Fruit fly (Drosophila melanogaster): ENCODE results near the gene CG3526.

CG3526 gene

DNA sequence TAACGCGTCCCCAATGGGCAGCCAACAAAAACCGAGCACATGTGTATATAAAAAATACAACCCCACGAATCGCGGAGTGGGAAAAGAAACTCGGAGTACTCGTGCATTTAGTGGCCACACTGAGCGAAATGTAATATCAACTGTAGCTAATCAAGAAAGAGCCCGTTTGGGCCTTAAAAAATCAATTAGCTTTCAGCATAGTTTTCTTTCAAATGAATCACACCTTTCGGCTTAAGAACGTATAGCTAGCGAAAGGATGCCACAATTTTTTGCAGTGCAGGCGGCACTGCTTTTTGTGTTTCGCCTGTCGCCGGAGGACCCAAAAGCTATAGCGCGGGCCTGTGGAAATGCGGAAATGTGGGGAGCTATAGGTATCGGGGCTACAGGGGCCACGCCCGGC, 29.6 kb upstream of the CG3526 start (continued):
- no peak for TF ChIP-seq bigmax (GFP tag; optimal IDR thresholded peaks at IDR 0.05)
- TF ChIP-seq CG7556 (GFP tag; optimal IDR thresholded peaks at IDR 0.05) = peak; percentile 37
- TF ChIP-seq CG18599 (GFP tag; optimal IDR thresholded peaks at IDR 0.05) = peak; percentile 74
- TF ChIP-seq ATbp (GFP tag; optimal IDR thresholded peaks at IDR 0.05) = peak; percentile 28
- TF ChIP-seq CG1024 (GFP tag; IDR thresholded peaks at IDR 0.05) = no peak; the same call in 1 of the 2 replicates
- TF ChIP-seq ftz-f1 (GFP tag; optimal IDR thresholded peaks at IDR 0.05) = no peak
- TF ChIP-seq MESR4 (GFP tag; optimal IDR thresholded peaks at IDR 0.05) = no peak
- no peak for TF ChIP-seq Myb (GFP tag; optimal IDR thresholded peaks at IDR 0.05)
- TF ChIP-seq ci (GFP tag; IDR thresholded peaks at IDR 0.05) = peak; percentile 56; the same call in 1 of the 3 replicates
- TF ChIP-seq phol (tag; optimal IDR thresholded peaks at IDR 0.05) = peak; percentile 43
- no peak for TF ChIP-seq CG3726 (GFP tag; IDR thresholded peaks at IDR 0.05)
- peak; percentile 31 for TF ChIP-seq CG8944 (GFP tag; optimal IDR thresholded peaks at IDR 0.05)
- no peak for TF ChIP-seq CG15601 (tag; optimal IDR thresholded peaks at IDR 0.05)
- TF ChIP-seq Opbp (GFP tag; IDR thresholded peaks at IDR 0.05; ENCODE audit: partially characterized antibody) = no peak
- no peak for TF ChIP-seq cg (GFP tag; optimal IDR thresholded peaks at IDR 0.05)
- no peak for TF ChIP-seq CG43689 (GFP tag; IDR thresholded peaks at IDR 0.05)
- TF ChIP-seq zen2 (GFP tag; IDR thresholded peaks at IDR 0.05; ENCODE audit: partially characterized antibody) = no peak
- no peak for TF ChIP-seq da (GFP tag; optimal IDR thresholded peaks at IDR 0.05)
- TF ChIP-seq CG18764 (GFP tag; optimal IDR thresholded peaks at IDR 0.05) = no peak
- TF ChIP-seq dan (GFP tag; IDR thresholded peaks at IDR 0.05) = no peak
- no peak; the same call in 1 of the 2 replicates for TF ChIP-seq Ravus (GFP tag; IDR thresholded peaks at IDR 0.05)
- TF ChIP-seq peb (GFP tag; IDR thresholded peaks at IDR 0.05) = no peak
- no peak for TF ChIP-seq z (GFP tag; IDR thresholded peaks at IDR 0.05)
- TF ChIP-seq Hmr (GFP tag; optimal IDR thresholded peaks at IDR 0.05) = peak; percentile 48
- TF ChIP-seq ro (GFP tag; IDR thresholded peaks at IDR 0.05) = no peak
- TF ChIP-seq toy (GFP tag; IDR thresholded peaks at IDR 0.05) = no peak
- peak; percentile 24 for TF ChIP-seq CG16863 (GFP tag; optimal IDR thresholded peaks at IDR 0.05)
- TF ChIP-seq gce (GFP tag; IDR thresholded peaks at IDR 0.05) = no peak
- no peak for TF ChIP-seq CG15011 (GFP tag; optimal IDR thresholded peaks at IDR 0.05)
- TF ChIP-seq CG8765 (GFP tag; IDR thresholded peaks at IDR 0.05) = no peak
- no peak for TF ChIP-seq Pdp1 (GFP tag; optimal IDR thresholded peaks at IDR 0.05)
- TF ChIP-seq Lim3 (GFP tag; IDR thresholded peaks at IDR 0.05) = no peak
- TF ChIP-seq run (tag; optimal IDR thresholded peaks at IDR 0.05) = no peak
- no peak for TF ChIP-seq CG13894 (tag; optimal IDR thresholded peaks at IDR 0.05)
- TF ChIP-seq CG6654 (GFP tag; optimal IDR thresholded peaks at IDR 0.05) = no peak
- peak; percentile 25 for TF ChIP-seq bab2 (GFP tag; optimal IDR thresholded peaks at IDR 0.05)
- TF ChIP-seq CTCF (GFP tag; optimal IDR thresholded peaks at IDR 0.05) = no peak
- TF ChIP-seq grau (tag; optimal IDR thresholded peaks at IDR 0.05) = peak; percentile 37
- no peak for TF ChIP-seq crc (GFP tag; optimal IDR thresholded peaks at IDR 0.05)
- TF ChIP-seq CG3847 (GFP tag; IDR thresholded peaks at IDR 0.05) = no peak
- no peak for TF ChIP-seq CG12155 (GFP tag; optimal IDR thresholded peaks at IDR 0.05)
- no peak for TF ChIP-seq Hr78 (GFP tag; optimal IDR thresholded peaks at IDR 0.05)
- TF ChIP-seq Hand (GFP tag; optimal IDR thresholded peaks at IDR 0.05) = no peak
- TF ChIP-seq CG6254 (GFP tag; optimal IDR thresholded peaks at IDR 0.05) = no peak
- peak; percentile 43 for TF ChIP-seq CG9932 (GFP tag; IDR thresholded peaks at IDR 0.05)
- no peak for TF ChIP-seq CG6683 (GFP tag; optimal IDR thresholded peaks at IDR 0.05)
- TF ChIP-seq Spps (tag; optimal IDR thresholded peaks at IDR 0.05) = no peak
- TF ChIP-seq CG9797 (GFP tag; optimal IDR thresholded peaks at IDR 0.05) = no peak
- no peak for TF ChIP-seq CG7372 (GFP tag; IDR thresholded peaks at IDR 0.05)
- TF ChIP-seq wek (GFP tag; optimal IDR thresholded peaks at IDR 0.05) = no peak
- TF ChIP-seq CG6813 (GFP tag; optimal IDR thresholded peaks at IDR 0.05) = peak; percentile 26
- no peak for TF ChIP-seq sens (GFP tag)
